Fruit fly (Drosophila melanogaster): ENCODE data around the gene Hsc70-1.
A peak's percentile ranks its signal among the peaks of the same experiment; 100 is the strongest.

Gene Hsc70-1

DNA sequence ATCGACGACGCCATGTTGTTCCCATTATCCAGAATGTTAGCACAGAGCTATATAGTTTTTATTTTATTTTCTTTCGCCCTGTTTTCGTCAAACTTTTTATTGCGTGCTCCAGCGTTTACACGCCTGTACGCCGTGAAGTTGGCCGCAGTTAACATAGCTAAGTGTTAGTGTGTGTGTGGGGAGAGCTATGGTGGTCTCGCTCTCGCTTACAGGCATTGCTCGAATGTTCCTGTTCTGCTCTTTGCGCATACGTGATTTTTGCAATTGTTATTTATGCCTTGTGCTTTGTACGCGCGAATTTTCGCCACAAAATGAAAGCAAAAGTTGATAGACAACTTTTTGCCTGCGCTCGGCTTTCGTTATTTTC lies 30.2 kb downstream of the Hsc70-1 start (continued):
- TF ChIP-seq sens (GFP tag) (peak; percentile 25), Sin3A (optimal IDR thresholded peaks at IDR 0.05) (no peak), nmo (GFP tag; optimal IDR thresholded peaks at IDR 0.05) (peak; percentile 38), CoRest (tag; optimal IDR thresholded peaks at IDR 0.05) (no peak), eve (GFP tag; optimal IDR thresholded peaks at IDR 0.05) (no peak), CG8281 (tag; optimal IDR thresholded peaks at IDR 0.05) (no peak), GATAe (GFP tag; conservative IDR thresholded peaks at IDR 0.05) (no peak), CG10274 (GFP tag; optimal IDR thresholded peaks at IDR 0.05) (no peak), CG2202 (tag; optimal IDR thresholded peaks at IDR 0.05) (no peak), CG3726 (GFP tag; IDR thresholded peaks at IDR 0.05) (no peak), ATbp (GFP tag; optimal IDR thresholded peaks at IDR 0.05) (no peak), CG43689 (GFP tag; IDR thresholded peaks at IDR 0.05) (no peak), tgo (GFP tag; IDR thresholded peaks at IDR 0.05) (no peak), CG1602 (GFP tag; optimal IDR thresholded peaks at IDR 0.05) (no peak), CG14014 (GFP tag; IDR thresholded peaks at IDR 0.05) (no peak), CG15479 (GFP tag; optimal IDR thresholded peaks at IDR 0.05) (peak; percentile 63), Opbp (GFP tag; IDR thresholded peaks at IDR 0.05; ENCODE audit: partially characterized antibody) (peak; percentile 100), peb (GFP tag; IDR thresholded peaks at IDR 0.05) (no peak), CG4617 (GFP tag; optimal IDR thresholded peaks at IDR 0.05; ENCODE audit: borderline replicate concordance) (peak; percentile 56), zfh1 (GFP tag; IDR thresholded peaks at IDR 0.05) (no peak), Doc2 (GFP tag; IDR thresholded peaks at IDR 0.05) (no peak), CG6765 (GFP tag; optimal IDR thresholded peaks at IDR 0.05) (no peak), CG10321 (GFP tag; IDR thresholded peaks at IDR 0.05) (peak; percentile 99), Adf1 (GFP tag; IDR thresholded peaks at IDR 0.05) (peak; percentile 44; the same call in 1 of the 2 replicates), CG32767 (GFP tag; IDR thresholded peaks at IDR 0.05) (0 out of 2 replicates have a peak, but pooled peaks have one; percentile 31), CG10654 (GFP tag; optimal IDR thresholded peaks at IDR 0.05) (no peak), ewg (GFP tag; optimal IDR thresholded peaks at IDR 0.05) (peak; percentile 99), unc-4 (GFP tag; IDR thresholded peaks at IDR 0.05; ENCODE audit: partially characterized antibody) (no peak), CG12744 (GFP tag; optimal IDR thresholded peaks at IDR 0.05) (no peak), Myb (GFP tag; optimal IDR thresholded peaks at IDR 0.05) (no peak), Aef1 (GFP tag; IDR thresholded peaks at IDR 0.05) (no peak), CG1647 (GFP tag; optimal IDR thresholded peaks at IDR 0.05) (no peak), CG30431 (GFP tag; optimal IDR thresholded peaks at IDR 0.05) (no peak), CG17359 (tag; optimal IDR thresholded peaks at IDR 0.05) (no peak), Mes4 (GFP tag; optimal IDR thresholded peaks at IDR 0.05) (no peak), kah (GFP tag; optimal IDR thresholded peaks at IDR 0.05) (peak; percentile 50), ham (GFP tag; IDR thresholded peaks at IDR 0.05) (no peak), CG4424 (GFP tag; optimal IDR thresholded peaks at IDR 0.05) (no peak), CG4360 (GFP tag; IDR thresholded peaks at IDR 0.05) (0 out of 2 replicates have a peak, but pooled peaks have one; percentile 58), fd96Cb (tag; optimal IDR thresholded peaks at IDR 0.05) (no peak), ro (GFP tag; IDR thresholded peaks at IDR 0.05) (no peak), ap (GFP tag; IDR thresholded peaks at IDR 0.05) (no peak), wor (GFP tag; IDR thresholded peaks at IDR 0.05) (no peak), Dek (tag; optimal IDR thresholded peaks at IDR 0.05) (no peak), CG5953 (GFP tag; IDR thresholded peaks at IDR 0.05) (no peak), Tbp (GFP tag; optimal IDR thresholded peaks at IDR 0.05) (no peak), sens-2 (GFP tag; IDR thresholded peaks at IDR 0.05) (no peak), Mad (GFP tag; optimal IDR thresholded peaks at IDR 0.05) (no peak), luna (GFP tag; optimal IDR thresholded peaks at IDR 0.05) (no peak), HLHmδ (GFP tag; optimal IDR thresholded peaks at IDR 0.05) (peak; percentile 68), Hey (tag; optimal IDR thresholded peaks at IDR 0.05) (peak; percentile 2), phol (tag; optimal IDR thresholded peaks at IDR 0.05) (peak; percentile 43), dpn (GFP tag; optimal IDR thresholded peaks at IDR 0.05) (no peak)

All from whole organism, embryonic.